Fruit fly (Drosophila melanogaster) whole organism, embryonic: ENCODE data around the gene Rnb.

Source experiments
- CG10274 ChIP-seq: fragments of 200-800 bp; sonication (Bioruptor generic); optimal IDR thresholded peaks from 3 replicates; lab custom pipeline; 2017; ENCODE audit warnings: missing biosample characterization, mild to moderate bottlenecking, missing genetic modification characterization
- CG10565 ChIP-seq: fragments of 200-800 bp; sonication (Bioruptor generic); optimal IDR thresholded peaks from 3 replicates; lab custom pipeline; 2016; ENCODE audit warnings: missing biosample characterization, mild to moderate bottlenecking, missing genetic modification characterization
- CG11560 ChIP-seq: fragments of 200-800 bp; sonication (Bioruptor generic); IDR thresholded peaks from 3 replicates; pipeline ENCODE4 v1.3.6; 2022; ENCODE audit warnings: missing biosample characterization, missing genetic modification characterization
- CG12104 ChIP-seq: fragments of 200-800 bp; sonication (Bioruptor generic); optimal IDR thresholded peaks from 3 replicates; lab custom pipeline; 2016; ENCODE audit warnings: missing biosample characterization, missing genetic modification characterization
- CG13296 ChIP-seq: fragments of 200-800 bp; sonication (Bioruptor generic); optimal IDR thresholded peaks from 3 replicates; lab custom pipeline; 2018; ENCODE audit warnings: missing biosample characterization, mild to moderate bottlenecking, missing genetic modification characterization
- CG13775 ChIP-seq: fragments of 200-800 bp; sonication (Bioruptor generic); optimal IDR thresholded peaks from 3 replicates; lab custom pipeline; 2017; ENCODE audit warnings: missing biosample characterization, mild to moderate bottlenecking, missing genetic modification characterization
- CG13894 ChIP-seq: fragments of 200-800 bp; sonication (Bioruptor generic); optimal IDR thresholded peaks from 3 replicates; lab custom pipeline; 2018; ENCODE audit warnings: missing biosample characterization, mild to moderate bottlenecking, missing genetic modification characterization, moderate library complexity
- CG14860 ChIP-seq: fragments of 200-800 bp; sonication (Bioruptor generic); IDR thresholded peaks from 3 replicates; pipeline ENCODE4 v1.3.6; 2022; ENCODE audit warnings: missing biosample characterization, missing genetic modification characterization; ENCODE audit not compliant: partially characterized antibody
- CG15514 ChIP-seq: fragments of 200-800 bp; sonication (Bioruptor generic); optimal IDR thresholded peaks from 3 replicates; lab custom pipeline; 2017; ENCODE audit warnings: missing biosample characterization, missing genetic modification characterization, mild to moderate bottlenecking, moderate library complexity, missing genetic modification reagents
- CG1603 ChIP-seq: fragments of 200-800 bp; sonication (Bioruptor generic); optimal IDR thresholded peaks from 2 replicates; lab custom pipeline; 2019; ENCODE audit warnings: missing biosample characterization, mild to moderate bottlenecking, missing genetic modification characterization, moderate library complexity
- CG16813 ChIP-seq: fragments of 200-800 bp; sonication (Bioruptor generic); IDR thresholded peaks from 3 replicates; pipeline ENCODE4 v1.3.6; 2022; ENCODE audit warnings: missing biosample characterization, missing genetic modification characterization; ENCODE audit not compliant: partially characterized antibody
- CG17361 ChIP-seq: fragments of 200-800 bp; sonication (Bioruptor generic); IDR thresholded peaks from 3 replicates; pipeline ENCODE4 v1.3.6; 2022; ENCODE audit warnings: missing biosample characterization, missing genetic modification characterization
- CG17912 ChIP-seq: fragments of 200-800 bp; sonication (Bioruptor generic); optimal IDR thresholded peaks from 2 replicates; lab custom pipeline; 2018; ENCODE audit warnings: missing biosample characterization, mild to moderate bottlenecking, missing genetic modification characterization
- CG1792 ChIP-seq: fragments of 200-800 bp; sonication (Bioruptor generic); optimal IDR thresholded peaks from 2 replicates; lab custom pipeline; 2016; ENCODE audit warnings: missing biosample characterization, missing genetic modification characterization
- CG2129 ChIP-seq: fragments of 200-800 bp; sonication (Bioruptor generic); IDR thresholded peaks from 2 replicates; pipeline ENCODE4 v1.3.6; 2022; ENCODE audit warnings: missing biosample characterization, missing genetic modification characterization; ENCODE audit not compliant: partially characterized antibody
- CG2889 ChIP-seq: fragments of 200-800 bp; sonication (Bioruptor generic); IDR thresholded peaks from 3 replicates; pipeline ENCODE4 v1.3.6; 2022; ENCODE audit warnings: missing biosample characterization, missing genetic modification characterization
- CG3726 ChIP-seq: fragments of 200-800 bp; sonication (Bioruptor generic); IDR thresholded peaks from 3 replicates; pipeline ENCODE4, ENCODE4 v1.3.6; 2022; ENCODE audit warnings: missing biosample characterization, missing genetic modification characterization
- CG4360 ChIP-seq: fragments of 200-800 bp; sonication (Bioruptor generic); IDR thresholded peaks from 2 replicates; pipeline ENCODE4 v1.3.6; 2022; ENCODE audit warnings: missing biosample characterization, missing genetic modification characterization
- CG6254 ChIP-seq: fragments of 200-800 bp; sonication (Bioruptor generic); optimal IDR thresholded peaks from 3 replicates; lab custom pipeline; 2017; ENCODE audit warnings: mild to moderate bottlenecking, missing biosample characterization, missing genetic modification reagents, missing genetic modification characterization
- CG9437 ChIP-seq: fragments of 200-800 bp; sonication (Bioruptor generic); optimal IDR thresholded peaks from 2 replicates; lab custom pipeline; 2018; ENCODE audit warnings: missing biosample characterization, mild to moderate bottlenecking, missing genetic modification characterization
- CG9727 ChIP-seq: fragments of 200-800 bp; sonication (Bioruptor generic); optimal IDR thresholded peaks from 3 replicates; lab custom pipeline; 2017; ENCODE audit warnings: missing biosample characterization, mild to moderate bottlenecking, missing genetic modification characterization
- CG9876 ChIP-seq: fragments of 200-800 bp; sonication (Bioruptor generic); optimal IDR thresholded peaks from 2 replicates; lab custom pipeline; 2016; ENCODE audit warnings: missing biosample characterization, missing genetic modification characterization
- CkIIα-i1 ChIP-seq: fragments of 200-800 bp; sonication (Bioruptor generic); IDR thresholded peaks from 2 replicates; pipeline ENCODE4 v1.3.6; 2022; ENCODE audit warnings: missing biosample characterization, missing genetic modification characterization
- D ChIP-seq, 2 experiments: fragments of 200-800 bp in 1 of 2; fragments of >200 bp in 1 of 2; sonication (Bioruptor generic) in 1 of 2; optimal IDR thresholded peaks; 2 replicates in 1 of 2; 3 replicates in 1 of 2; lab custom pipeline; 2017; ENCODE audit warnings: mild to moderate bottlenecking in 1 of 2, missing biosample characterization in 1 of 2, missing genetic modification characterization in 1 of 2, missing genetic modification reagents in 1 of 2
- Dbx ChIP-seq: fragments of 200-800 bp; sonication (Bioruptor generic); IDR thresholded peaks from 3 replicates; pipeline ENCODE4 v1.3.6; 2022; ENCODE audit warnings: missing biosample characterization, missing genetic modification characterization
- Doc2 ChIP-seq: fragments of 200-800 bp; sonication (Bioruptor generic); IDR thresholded peaks from 2 replicates; pipeline ENCODE4 v1.3.6; 2022; ENCODE audit warnings: missing biosample characterization, missing genetic modification characterization
- Drgx ChIP-seq: fragments of 200-800 bp; sonication (Bioruptor generic); IDR thresholded peaks from 2 replicates; pipeline ENCODE4 v1.3.6; 2022; ENCODE audit warnings: missing biosample characterization, missing genetic modification characterization
- Hey ChIP-seq: fragments of 200-800 bp; sonication (Bioruptor generic); optimal IDR thresholded peaks from 3 replicates; lab custom pipeline; 2018; ENCODE audit warnings: missing biosample characterization, mild to moderate bottlenecking, missing genetic modification characterization
- Ssrp ChIP-seq: fragments of 200-800 bp; sonication (Bioruptor generic); optimal IDR thresholded peaks from 2 replicates; lab custom pipeline; 2018; ENCODE audit warnings: missing biosample characterization, mild to moderate bottlenecking, missing genetic modification characterization, moderate library complexity
- ab ChIP-seq: fragments of 200-800 bp; sonication (Bioruptor generic); optimal IDR thresholded peaks from 2 replicates; lab custom pipeline; 2016; ENCODE audit warnings: missing biosample characterization, missing genetic modification characterization
- abd-A ChIP-seq: fragments of 200-800 bp; sonication (Bioruptor generic); optimal IDR thresholded peaks from 3 replicates; lab custom pipeline; 2019; ENCODE audit warnings: missing biosample characterization, mild to moderate bottlenecking, missing genetic modification characterization, moderate library complexity
- bsh ChIP-seq, 2 experiments: fragments of 200-800 bp; sonication (Bioruptor generic); optimal IDR thresholded peaks; 2 replicates each; lab custom pipeline; 2017 to 2018; ENCODE audit warnings: mild to moderate bottlenecking in 2 of 2, missing biosample characterization in 2 of 2, missing genetic modification characterization in 2 of 2, moderate library complexity in 1 of 2
- croc ChIP-seq: fragments of 200-800 bp; sonication (Bioruptor generic); conservative IDR thresholded peaks from 3 replicates; pipeline ENCODE4 v1.3.6; 2022; ENCODE audit warnings: missing biosample characterization, missing genetic modification characterization
- esg ChIP-seq: fragments of 200-800 bp; sonication (Bioruptor generic); conservative IDR thresholded peaks from 2 replicates; pipeline ENCODE4 v1.3.6; 2022; ENCODE audit warnings: missing biosample characterization, missing genetic modification characterization
- hbn ChIP-seq: fragments of 200-800 bp; sonication (Bioruptor generic); IDR thresholded peaks from 2 replicates; pipeline ENCODE4 v1.3.6; 2022; ENCODE audit warnings: missing biosample characterization, missing genetic modification characterization; ENCODE audit not compliant: partially characterized antibody
- hkb ChIP-seq, 2 experiments: fragments of 200-800 bp in 1 of 2; fragments of >200 bp in 1 of 2; sonication (Bioruptor generic) in 1 of 2; IDR thresholded peaks in 1 of 2; optimal IDR thresholded peaks in 1 of 2; 2 replicates each; pipeline versions ENCODE4 v1.3.6 to Lab custom; 2017 to 2022; ENCODE audit warnings: missing biosample characterization in 1 of 2, missing genetic modification characterization in 1 of 2
- ken ChIP-seq: fragments of 200-800 bp; sonication (Bioruptor generic); IDR thresholded peaks from 3 replicates; pipeline ENCODE4 v1.3.6; 2022; ENCODE audit warnings: missing biosample characterization, missing genetic modification characterization
- knrl ChIP-seq: fragments of 200-800 bp; sonication (Bioruptor generic); IDR thresholded peaks from 3 replicates; pipeline ENCODE4 v1.3.6; 2022; ENCODE audit warnings: missing biosample characterization, missing genetic modification characterization; ENCODE audit not compliant: partially characterized antibody
- lab ChIP-seq: fragments of 200-800 bp; sonication (Bioruptor generic); optimal IDR thresholded peaks from 3 replicates; lab custom pipeline; 2017; ENCODE audit warnings: missing biosample characterization, missing genetic modification characterization, mild to moderate bottlenecking, moderate library complexity, missing genetic modification reagents
- nau ChIP-seq: fragments of 200-800 bp; sonication (Bioruptor generic); optimal IDR thresholded peaks from 3 replicates; lab custom pipeline; 2017; ENCODE audit warnings: missing biosample characterization, mild to moderate bottlenecking, missing genetic modification characterization, missing genetic modification reagents
- salm ChIP-seq: fragments of 200-800 bp; sonication (Bioruptor generic); optimal IDR thresholded peaks from 2 replicates; lab custom pipeline; 2018; ENCODE audit warnings: missing biosample characterization, mild to moderate bottlenecking, missing genetic modification characterization
- so ChIP-seq: fragments of 200-800 bp; sonication (Bioruptor generic); IDR thresholded peaks from 3 replicates; pipeline ENCODE4 v1.3.6; 2022; ENCODE audit warnings: missing biosample characterization, missing genetic modification characterization
- sr ChIP-seq: fragments of 200-800 bp; sonication (Bioruptor generic); IDR thresholded peaks from 3 replicates; pipeline ENCODE4 v1.3.6; 2022; ENCODE audit warnings: missing biosample characterization, missing genetic modification characterization
- trh ChIP-seq: fragments of 200-800 bp; sonication (Bioruptor generic); optimal IDR thresholded peaks from 2 replicates; lab custom pipeline; 2016; ENCODE audit warnings: missing biosample characterization, missing genetic modification characterization
- twi ChIP-seq: fragments of 200-800 bp; optimal IDR thresholded peaks from 2 replicates; lab custom pipeline; 2019; ENCODE audit warnings: missing biosample characterization, mild to moderate bottlenecking, missing genetic modification characterization, moderate library complexity
- unpg ChIP-seq: fragments of 200-800 bp; sonication (Bioruptor generic); optimal IDR thresholded peaks from 3 replicates; lab custom pipeline; 2018; ENCODE audit warnings: missing biosample characterization, mild to moderate bottlenecking, missing genetic modification characterization, moderate library complexity
- vfl ChIP-seq: fragments of 200-800 bp; sonication (Bioruptor generic); optimal IDR thresholded peaks from 2 replicates; lab custom pipeline; 2016; ENCODE audit warnings: missing biosample characterization, missing genetic modification characterization
- zen2 ChIP-seq: fragments of 200-800 bp; sonication (Bioruptor generic); IDR thresholded peaks from 3 replicates; pipeline ENCODE4 v1.3.6; 2022; ENCODE audit warnings: missing biosample characterization, missing genetic modification characterization; ENCODE audit not compliant: partially characterized antibody

Rnb gene

dm6 chr3R:29802753-29803313 is 3.7 kb upstream of the Rnb start, which contains the start of the genes Etfb and CG7789 (continued):
- TF ChIP-seq salm (tag; lab: Kevin White, UChicago) (peak; percentile 31), Hey (tag; lab: Kevin White, UChicago) (no peak), nau (no peak), hbn (GFP tag; lab: Robert Waterston, UW) (peak; percentile 87), ab (GFP tag; lab: Kevin White, UChicago) (no peak), CG17361 (GFP tag; lab: Robert Waterston, UW) (no peak; the same call in 1 of the 3 replicates), CG10565 (no peak), CkIIα-i1 (GFP tag; lab: Robert Waterston, UW) (no peak), CG11560 (peak; percentile 35; the same call in 1 of the 3 replicates), CG13296 (no peak), CG2129 (GFP tag; lab: Robert Waterston, UW) (peak; percentile 81), knrl (GFP tag; lab: Robert Waterston, UW) (peak; percentile 85), trh (GFP tag; lab: Kevin White, UChicago) (peak; percentile 57), Ssrp (tag; lab: Kevin White, UChicago) (peak; percentile 64), CG9437 (no peak), CG9727 (peak; percentile 61), so (GFP tag; lab: Robert Waterston, UW) (0 out of 3 replicates have a peak, but pooled peaks have one; percentile 8), twi (peak; percentile 52), unpg (GFP tag; lab: Kevin White, UChicago) (no peak), vfl (GFP tag; lab: Kevin White, UChicago) (peak; percentile 70), lab (no peak), CG3726 (peak; percentile 16; the same call in 1 of the 3 replicates), CG17912 (GFP tag; lab: Kevin White, UChicago) (peak; percentile 46), CG1603 (tag; lab: Kevin White, UChicago) (peak; percentile 87), Drgx (GFP tag; lab: Robert Waterston, UW) (peak; percentile 92), croc (GFP tag; lab: Robert Waterston, UW) (peak; percentile 65), CG10274 (GFP tag; lab: Kevin White, UChicago) (no peak), CG9876 (peak; percentile 37), CG13775 (GFP tag; lab: Kevin White, UChicago) (peak; percentile 83), CG6254 (GFP tag; lab: Kevin White, UChicago) (no peak), hkb (optimal IDR thresholded peaks at IDR 0.05; lab: Kevin White, UChicago) (peak; percentile 58), hkb (GFP tag; IDR thresholded peaks at IDR 0.05; lab: Robert Waterston, UW) (peak; percentile 81), Doc2 (no peak), CG4360 (no peak), ken (GFP tag; lab: Robert Waterston, UW) (peak; percentile 78), CG13894 (tag; lab: Kevin White, UChicago) (no peak), Dbx (peak; percentile 80), CG2889 (GFP tag; lab: Robert Waterston, UW) (peak; percentile 54; the same call in 1 of the 3 replicates), sr (GFP tag; lab: Robert Waterston, UW) (no peak), esg (GFP tag; lab: Robert Waterston, UW) (peak; percentile 55; the same call in 1 of the 2 replicates), CG1792 (GFP tag; lab: Kevin White, UChicago) (no peak), CG12104 (GFP tag; lab: Kevin White, UChicago) (peak; percentile 51), CG16813 (GFP tag; lab: Robert Waterston, UW) (peak; percentile 82), CG14860 (peak; percentile 70), D (optimal IDR thresholded peaks at IDR 0.05; lab: Kevin White, UChicago) (no peak), D (GFP tag; optimal IDR thresholded peaks at IDR 0.05; lab: Kevin White, UChicago) (no peak), abd-A (tag; lab: Kevin White, UChicago) (no peak), CG15514 (GFP tag; lab: Kevin White, UChicago) (peak; percentile 74), zen2 (peak; percentile 35; the same call in 1 of the 3 replicates), bsh (GFP tag; optimal IDR thresholded peaks at IDR 0.05; lab: Kevin White, UChicago) (peak; percentile 67 to 96)
